Worm (Caenorhabditis elegans): ENCODE measurements around the gene C12D8.21.
A peak's percentile ranks its signal among the peaks of the same experiment; 100 is the strongest.

ce11 chrV:10273837-10274236, 32.8 kb upstream of the C12D8.21 start:
- peak; percentile 64 for TF ChIP-seq sea-2 (GFP tag; optimal IDR thresholded peaks at IDR 0.05)
- no peak for TF ChIP-seq elt-3 (tag; optimal IDR thresholded peaks at IDR 0.05)
- TF ChIP-seq R02D3.7 (tag; optimal IDR thresholded peaks at IDR 0.05): no peak
- TF ChIP-seq ztf-11 (tag; optimal IDR thresholded peaks at IDR 0.05): no peak
- TF ChIP-seq ama-1 (optimal IDR thresholded peaks at IDR 0.05): no peak

Measured in whole organism, L3 larva.